Worm (Caenorhabditis elegans) whole organism, L1 larva: ENCODE results near the gene srh-47.

Experiments used
- C04F5.9 ChIP-seq: sonication (generic microtip); optimal IDR thresholded peaks from 2 replicates; lab custom pipeline; 2016; ENCODE audit warnings: missing genetic modification characterization, missing compliant biosample characterization
- C34B4.2 ChIP-seq: sonication (generic microtip); optimal IDR thresholded peaks from 2 replicates; lab custom pipeline; 2017; ENCODE audit warnings: mild to moderate bottlenecking, missing genetic modification characterization, missing compliant biosample characterization
- Y116A8C.19 ChIP-seq: sonication (generic microtip); optimal IDR thresholded peaks from 2 replicates; lab custom pipeline; 2016; ENCODE audit warnings: missing compliant biosample characterization, missing genetic modification characterization, borderline replicate concordance
- aha-1 ChIP-seq: fragments of 150-350 bp; optimal IDR thresholded peaks from 2 replicates; lab custom pipeline; 2014; ENCODE audit warnings: missing biosample characterization, missing genetic modification characterization
- ama-1 ChIP-seq: fragments of 150-350 bp; optimal IDR thresholded peaks from 2 replicates; lab custom pipeline; 2014
- blmp-1 ChIP-seq: fragments of 150-350 bp; optimal IDR thresholded peaks from 2 replicates; lab custom pipeline; 2014; ENCODE audit warnings: missing biosample characterization, missing genetic modification characterization
- ceh-90 ChIP-seq: sonication (generic microtip); optimal IDR thresholded peaks from 2 replicates; lab custom pipeline; 2016; ENCODE audit warnings: missing genetic modification characterization, missing compliant biosample characterization
- efl-1 ChIP-seq, 4 experiments: fragments of 150-350 bp; optimal IDR thresholded peaks in 3 of 4; peaks in 1 of 4; 1 replicate in 1 of 4; 2 replicates in 3 of 4; lab custom pipeline; 2014; ENCODE audit warnings: missing biosample characterization in 2 of 4, missing genetic modification characterization in 2 of 4, missing genetic modification reagents in 2 of 4
- egl-13 ChIP-seq: sonication (generic microtip); optimal IDR thresholded peaks from 2 replicates; lab custom pipeline; 2016; ENCODE audit warnings: missing genotype, missing genetic modification reagents, missing genetic modification characterization, missing compliant biosample characterization
- elt-2 ChIP-seq: sonication (generic microtip); optimal IDR thresholded peaks from 2 replicates; lab custom pipeline; 2016; ENCODE audit warnings: missing genetic modification characterization, mild to moderate bottlenecking, inconsistent platforms, missing compliant biosample characterization, missing genetic modification reagents
- fkh-4 ChIP-seq: sonication (generic microtip); optimal IDR thresholded peaks from 2 replicates; lab custom pipeline; 2016; ENCODE audit warnings: missing compliant biosample characterization, missing genetic modification characterization, borderline replicate concordance
- fkh-8 ChIP-seq: sonication (generic microtip); optimal IDR thresholded peaks from 2 replicates; lab custom pipeline; 2016; ENCODE audit warnings: mild to moderate bottlenecking, missing genetic modification characterization, missing compliant biosample characterization
- fos-1 ChIP-seq: fragments of 150-350 bp; optimal IDR thresholded peaks from 2 replicates; lab custom pipeline; 2014; ENCODE audit warnings: missing biosample characterization, missing genetic modification characterization
- irx-1 ChIP-seq: sonication (generic microtip); optimal IDR thresholded peaks from 2 replicates; lab custom pipeline; 2016; ENCODE audit warnings: missing genetic modification characterization, missing compliant biosample characterization
- isw-1 ChIP-seq: fragments of 200-800 bp; sonication (Bioruptor generic); IDR thresholded peaks from 2 replicates; pipeline ENCODE4 v1.3.6; 2022; ENCODE audit warnings: missing genetic modification characterization, missing compliant biosample characterization
- jun-1 ChIP-seq: fragments of 150-350 bp; optimal IDR thresholded peaks from 2 replicates; lab custom pipeline; 2014; ENCODE audit warnings: missing biosample characterization, missing genetic modification reagents, missing genetic modification characterization
- lin-14 ChIP-seq: fragments of 200-800 bp; sonication (Bioruptor generic); optimal IDR thresholded peaks from 2 replicates; lab custom pipeline; 2018; ENCODE audit warnings: mild to moderate bottlenecking, missing genetic modification characterization, moderate library complexity, missing compliant biosample characterization
- lin-15B ChIP-seq: fragments of 150-350 bp; sonication (generic microtip); optimal IDR thresholded peaks from 3 replicates; lab custom pipeline; 2014; ENCODE audit warnings: missing biosample characterization, missing genetic modification characterization
- lin-35 ChIP-seq, 2 experiments: fragments of 150-350 bp; optimal IDR thresholded peaks; 2 replicates each; lab custom pipeline; 2014; ENCODE audit warnings: missing biosample characterization in 2 of 2, missing genetic modification characterization in 2 of 2, missing genetic modification reagents in 2 of 2
- lin-39 ChIP-seq: fragments of 150-350 bp; optimal IDR thresholded peaks from 2 replicates; lab custom pipeline; 2014; ENCODE audit warnings: missing biosample characterization, missing genetic modification reagents, missing genetic modification characterization
- lir-3 ChIP-seq: sonication (generic microtip); optimal IDR thresholded peaks from 2 replicates; lab custom pipeline; 2016; ENCODE audit warnings: mild to moderate bottlenecking, missing genetic modification characterization, moderate library complexity, missing compliant biosample characterization; ENCODE audit not compliant: poor library complexity
- lsy-2 ChIP-seq, 2 experiments: fragments of 150-350 bp; optimal IDR thresholded peaks; 2 replicates each; lab custom pipeline; 2014; ENCODE audit warnings: missing biosample characterization in 2 of 2, missing genetic modification characterization in 2 of 2
- mdl-1 ChIP-seq, 2 experiments: fragments of 150-350 bp; optimal IDR thresholded peaks; 2 replicates each; lab custom pipeline; 2014 to 2017; ENCODE audit warnings: missing biosample characterization in 2 of 2, missing genetic modification characterization in 2 of 2, inconsistent platforms in 1 of 2
- mep-1 ChIP-seq: fragments of 150-350 bp; optimal IDR thresholded peaks from 2 replicates; lab custom pipeline; 2014; ENCODE audit warnings: missing biosample characterization, missing genetic modification characterization
- nhr-71 ChIP-seq: sonication (generic microtip); optimal IDR thresholded peaks from 2 replicates; lab custom pipeline; 2016; ENCODE audit warnings: mild to moderate bottlenecking, missing genetic modification characterization, moderate library complexity, missing compliant biosample characterization
- nhr-85 ChIP-seq: sonication (generic microtip); peaks from one replicate; lab custom pipeline; 2016; ENCODE audit warnings: missing genetic modification characterization, inconsistent platforms, missing compliant biosample characterization
- nhr-90 ChIP-seq: sonication (generic microtip); optimal IDR thresholded peaks from 2 replicates; lab custom pipeline; 2016; ENCODE audit warnings: mild to moderate bottlenecking, missing genetic modification characterization, missing compliant biosample characterization; ENCODE audit not compliant: poor library complexity
- pqm-1 ChIP-seq: sonication (generic microtip); optimal IDR thresholded peaks from 3 replicates; lab custom pipeline; 2017; ENCODE audit warnings: missing biosample characterization, missing genetic modification characterization
- skn-1 ChIP-seq: fragments of 150-350 bp; optimal IDR thresholded peaks from 2 replicates; lab custom pipeline; 2014; ENCODE audit warnings: missing biosample characterization, missing genetic modification characterization
- sptf-1 ChIP-seq: fragments of 150-350 bp; optimal IDR thresholded peaks from 2 replicates; lab custom pipeline; 2014; ENCODE audit warnings: missing biosample characterization, missing genetic modification characterization
- sup-37 ChIP-seq: fragments of 200-800 bp; sonication (Bioruptor generic); optimal IDR thresholded peaks from 2 replicates; lab custom pipeline; 2018; ENCODE audit warnings: mild to moderate bottlenecking, missing genetic modification characterization, missing compliant biosample characterization
- swsn-7 ChIP-seq: sonication (generic microtip); optimal IDR thresholded peaks from 2 replicates; lab custom pipeline; 2016; ENCODE audit warnings: missing genetic modification characterization, missing compliant biosample characterization
- tlp-1 ChIP-seq: fragments of 150-350 bp; optimal IDR thresholded peaks from 2 replicates; lab custom pipeline; 2014; ENCODE audit warnings: missing biosample characterization, missing genetic modification characterization
- unc-130 ChIP-seq: fragments of 150-350 bp; optimal IDR thresholded peaks from 2 replicates; lab custom pipeline; 2017; ENCODE audit warnings: missing biosample characterization, missing genetic modification characterization, inconsistent platforms
- unc-62 ChIP-seq: fragments of 150-350 bp; optimal IDR thresholded peaks from 2 replicates; lab custom pipeline; 2014; ENCODE audit warnings: missing biosample characterization, missing genetic modification reagents, missing genetic modification characterization
- vab-15 ChIP-seq: sonication (generic microtip); optimal IDR thresholded peaks from 2 replicates; lab custom pipeline; 2017; ENCODE audit warnings: missing genotype, mild to moderate bottlenecking, missing genetic modification characterization, missing compliant biosample characterization
- zip-4 ChIP-seq: fragments of 200-800 bp; sonication (Bioruptor generic); optimal IDR thresholded peaks from 2 replicates; lab custom pipeline; 2018; ENCODE audit warnings: mild to moderate bottlenecking, missing genetic modification characterization, moderate library complexity, missing compliant biosample characterization

srh-47 gene

DNA sequence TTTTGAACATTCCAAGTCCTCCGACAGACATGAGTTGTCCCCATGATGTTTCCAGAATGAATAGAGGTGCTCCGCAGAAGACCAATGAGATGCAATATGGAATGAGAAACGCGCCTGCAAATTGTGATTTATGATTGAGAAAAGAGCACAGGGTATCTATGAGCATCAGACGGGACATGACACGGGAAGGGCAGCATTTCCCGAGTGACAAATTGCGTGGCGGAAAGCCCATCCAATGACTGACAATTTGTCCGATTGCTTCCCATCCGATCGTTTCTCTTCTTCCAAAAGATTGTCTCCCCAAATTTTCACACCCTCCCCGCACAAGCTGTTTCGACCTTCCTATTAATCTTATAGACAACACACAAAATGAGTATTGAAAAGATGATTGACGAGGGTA is 7.3 kb upstream of the srh-47 start (continued):
- peak; percentile 37 for TF ChIP-seq nhr-71 (tag; lab: Kevin White, UChicago)
- TF ChIP-seq lin-15B, result no peak

DNA sequence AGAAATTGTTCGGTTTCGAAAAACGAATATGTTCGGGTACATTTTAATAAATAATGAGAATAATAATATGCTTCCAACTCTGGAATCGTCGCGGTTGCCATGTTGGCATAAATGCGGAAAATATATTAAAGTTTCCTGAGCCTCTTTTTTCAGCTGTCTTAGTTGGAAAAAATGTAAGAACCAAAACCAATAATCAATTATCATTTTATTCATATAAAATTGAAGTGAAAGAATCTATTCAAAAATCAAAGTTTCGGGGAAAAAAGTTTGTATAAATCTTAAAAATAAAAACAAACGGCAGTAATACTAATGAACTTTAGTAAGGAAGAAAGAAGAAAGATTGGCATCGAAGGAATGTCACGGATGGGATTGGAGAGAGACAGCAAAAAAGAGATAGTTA is 4.4 kb upstream of the srh-47 start, which contains the start of gene srh-45:
Gene srh-45 (minus strand): TSS at position 101 of the 400 bp plus-strand sequence.
- TF ChIP-seq egl-13 (tag; lab: Kevin White, UChicago), result no peak
- TF ChIP-seq zip-4, result no peak
- no peak for TF ChIP-seq C04F5.9 (tag; lab: Kevin White, UChicago)
- TF ChIP-seq blmp-1 (tag; lab: Kevin White, UChicago), result no peak
- TF ChIP-seq, all 84 proteins: peak for 0

DNA sequence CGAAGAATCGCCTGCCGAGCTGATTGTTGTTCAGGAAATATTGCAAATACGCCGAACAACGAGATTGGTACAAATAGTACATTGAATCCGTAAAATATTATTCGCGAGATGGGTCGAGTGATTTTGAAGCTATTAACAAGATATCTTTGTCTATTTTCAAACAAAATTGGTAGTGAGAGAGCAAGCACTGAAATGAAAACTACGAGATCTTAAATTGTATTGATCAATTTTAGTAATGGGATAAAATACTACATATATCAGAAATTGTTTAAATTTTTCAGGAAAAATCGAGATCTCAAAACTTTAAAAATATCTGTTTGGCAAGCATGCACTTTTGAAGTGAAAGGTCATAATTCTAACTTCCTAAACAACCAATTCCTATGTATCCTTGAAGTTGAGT is 3.8 kb upstream of the srh-47 start:
- no peak for TF ChIP-seq pqm-1 (tag; lab: Kevin White, UChicago)
- no peak for TF ChIP-seq isw-1 (GFP tag; lab: Robert Waterston, UW)
- TF ChIP-seq sptf-1 (tag; lab: Kevin White, UChicago), result no peak
- TF ChIP-seq unc-62, result no peak
- TF ChIP-seq nhr-85 (tag; lab: Kevin White, UChicago), result no peak
- no peak for TF ChIP-seq skn-1
- no peak for TF ChIP-seq C34B4.2
- TF ChIP-seq ama-1, result no peak
- TF ChIP-seq mdl-1 (tag; optimal IDR thresholded peaks at IDR 0.05; lab: Kevin White, UChicago), result no peak
- TF ChIP-seq aha-1 (tag; lab: Kevin White, UChicago), result no peak
- no peak for TF ChIP-seq egl-13 (tag; lab: Kevin White, UChicago)
- TF ChIP-seq nhr-90 (tag; lab: Kevin White, UChicago), result no peak
- no peak for TF ChIP-seq unc-130 (tag; lab: Kevin White, UChicago)
- no peak for TF ChIP-seq fkh-4 (tag; lab: Kevin White, UChicago)
- no peak for TF ChIP-seq blmp-1 (tag; lab: Kevin White, UChicago)
- TF ChIP-seq lin-35 (GFP tag; optimal IDR thresholded peaks at IDR 0.05; lab: Kevin White, UChicago), result no peak
- TF ChIP-seq lin-39 (tag; lab: Kevin White, UChicago), result no peak

DNA sequence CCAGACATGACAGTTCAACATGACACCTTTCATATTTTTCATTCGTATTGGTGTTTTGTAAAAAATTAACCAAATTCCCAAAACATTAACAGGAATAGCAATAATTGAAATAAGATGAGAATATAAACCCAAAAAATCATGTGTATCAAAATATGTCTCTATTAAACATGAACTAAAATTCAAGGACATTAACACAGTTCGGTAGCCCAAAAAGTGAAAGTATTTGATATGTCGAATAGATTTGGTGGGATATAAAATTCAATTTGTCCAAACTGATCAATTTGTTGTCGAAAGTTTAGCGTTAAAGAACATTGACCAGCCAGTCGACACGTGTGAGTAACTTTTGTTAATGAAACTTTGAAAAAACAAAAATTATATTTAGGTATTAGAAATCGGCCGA is 2.3 kb upstream of the srh-47 start, which contains the start of gene srh-46:
Gene srh-46 (minus strand): TSS at position 189 of the 400 bp plus-strand sequence.
- TF ChIP-seq nhr-85 (tag; lab: Kevin White, UChicago) (no peak), blmp-1 (tag; lab: Kevin White, UChicago) (peak; percentile 89)

DNA sequence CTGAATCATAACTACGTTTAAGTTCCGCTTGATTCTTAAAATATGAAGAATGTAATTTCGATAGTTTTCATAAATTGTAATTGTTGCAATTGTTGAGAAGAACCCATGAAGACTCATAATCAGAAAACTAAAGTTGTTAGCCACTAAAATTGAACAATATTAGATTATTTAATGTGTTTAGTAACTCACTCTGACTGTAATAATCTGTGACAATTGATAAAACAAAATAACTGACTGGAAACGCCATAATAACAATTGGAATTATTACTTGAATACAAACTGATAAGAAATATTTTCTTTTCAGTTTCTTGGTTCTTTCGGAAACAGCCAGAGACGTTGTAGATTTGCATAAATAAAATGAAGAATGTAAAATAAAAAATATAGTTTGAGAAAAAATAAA is 1.0 kb downstream of the srh-47 start:
- TF ChIP-seq pqm-1 (tag; lab: Kevin White, UChicago) (no peak), blmp-1 (tag; lab: Kevin White, UChicago) (no peak), mep-1 (tag; lab: Kevin White, UChicago) (no peak), elt-2 (tag; lab: Kevin White, UChicago) (no peak), jun-1 (tag; lab: Kevin White, UChicago) (peak; percentile 54)

DNA sequence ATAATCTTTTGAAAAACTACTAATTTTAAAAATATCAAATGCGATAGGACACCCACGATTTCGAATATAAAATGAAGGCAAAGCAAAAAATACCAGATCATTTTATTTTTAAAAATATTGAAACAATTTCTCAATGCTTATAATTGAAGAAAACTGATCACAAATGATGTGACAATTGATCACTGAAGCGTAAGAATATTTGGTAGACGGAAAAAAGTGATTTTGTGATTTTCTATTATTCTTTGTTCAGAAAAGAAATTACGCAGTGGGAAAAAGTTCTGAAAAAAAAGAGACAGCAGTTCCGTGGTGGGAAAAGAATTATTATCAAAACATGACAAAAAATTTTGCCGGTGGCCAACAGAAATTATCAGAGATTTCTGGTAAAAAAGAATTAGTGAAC is 1.8 kb downstream of the srh-47 start, which contains the start of gene T03F7.5:
Gene T03F7.5 (minus strand): TSS at position 101 of the 400 bp plus-strand sequence.
- TF ChIP-seq fos-1 (tag; lab: Kevin White, UChicago) (no peak), efl-1 (optimal IDR thresholded peaks at IDR 0.05; lab: Kevin White, UChicago) (no peak), efl-1 (GFP tag; optimal IDR thresholded peaks at IDR 0.05 in 1 of 2; lab: Kevin White, UChicago) (peak in 1 of 2 experiments; percentile 7)

DNA sequence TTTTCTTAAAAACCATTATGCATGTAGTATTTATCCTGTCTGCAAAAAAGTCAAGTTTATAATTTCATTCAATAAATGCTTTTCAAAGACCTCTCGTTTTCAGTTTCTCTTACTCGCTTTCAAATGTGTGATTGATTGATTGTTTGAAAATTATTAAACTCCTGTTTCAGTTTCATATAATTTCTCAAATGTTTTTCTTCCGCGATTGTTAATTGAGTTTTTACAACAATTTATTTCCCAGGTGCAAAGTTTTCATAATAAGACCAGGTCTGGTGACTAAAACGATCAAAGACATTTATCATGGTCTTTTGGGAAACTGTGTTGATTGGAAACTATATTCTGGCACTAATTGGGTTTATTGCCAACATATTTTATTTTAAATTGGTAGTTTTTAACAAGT is 6.0 kb downstream of the srh-47 start, which contains the start of gene T03F7.6:
Gene T03F7.6 (plus strand): TSS at position 301 of the 400 bp plus-strand sequence.
- TF ChIP-seq swsn-7 (tag; lab: Kevin White, UChicago), result no peak
- no peak for TF ChIP-seq ceh-90 (tag; lab: Kevin White, UChicago)
- no peak for TF ChIP-seq lin-14 (GFP tag; lab: Kevin White, UChicago)
- no peak for TF ChIP-seq egl-13 (tag; lab: Kevin White, UChicago)
- TF ChIP-seq tlp-1 (tag; lab: Kevin White, UChicago), result no peak
- no peak for TF ChIP-seq lir-3 (tag; lab: Kevin White, UChicago)
- TF ChIP-seq Y116A8C.19, result no peak
- no peak for TF ChIP-seq sup-37 (GFP tag; lab: Kevin White, UChicago)
- no peak for TF ChIP-seq fkh-8 (tag; lab: Kevin White, UChicago)
- TF ChIP-seq irx-1 (tag; lab: Kevin White, UChicago), result no peak
- TF ChIP-seq efl-1 (optimal IDR thresholded peaks at IDR 0.05; lab: Kevin White, UChicago), result no peak
- TF ChIP-seq efl-1 (GFP tag; optimal IDR thresholded peaks at IDR 0.05 in 1 of 2; lab: Kevin White, UChicago), result no peak
- TF ChIP-seq blmp-1 (tag; lab: Kevin White, UChicago), result no peak
- no peak for TF ChIP-seq vab-15 (tag; lab: Kevin White, UChicago)
- no peak for TF ChIP-seq lsy-2 (tag; optimal IDR thresholded peaks at IDR 0.05; lab: Kevin White, UChicago)
- TF ChIP-seq, all 84 proteins: peak for 0
